Fruit fly (Drosophila melanogaster) whole organism, embryonic: ENCODE data around the gene thoc6.

ENCODE experiments used
- CkIIα-i1 ChIP-seq: fragments of 200-800 bp; sonication (Bioruptor generic); IDR thresholded peaks from 2 replicates; pipeline ENCODE4 v1.3.6; 2022; ENCODE audit warnings: missing biosample characterization, missing genetic modification characterization
- NK7.1 ChIP-seq: fragments of 200-800 bp; sonication (Bioruptor generic); optimal IDR thresholded peaks from 3 replicates; lab custom pipeline; 2016; ENCODE audit warnings: missing biosample characterization, missing genetic modification characterization
- Pdp1 ChIP-seq, 2 experiments: fragments of 200-800 bp; sonication (Bioruptor generic); optimal IDR thresholded peaks; 3 replicates each; lab custom pipeline; 2016; ENCODE audit warnings: missing biosample characterization in 2 of 2, missing genetic modification characterization in 2 of 2, mild to moderate bottlenecking in 1 of 2, moderate library complexity in 1 of 2
- tap ChIP-seq: fragments of 200-800 bp; optimal IDR thresholded peaks from 3 replicates; lab custom pipeline; 2019; ENCODE audit warnings: missing biosample characterization, mild to moderate bottlenecking, missing genetic modification characterization, moderate library complexity

DNA sequence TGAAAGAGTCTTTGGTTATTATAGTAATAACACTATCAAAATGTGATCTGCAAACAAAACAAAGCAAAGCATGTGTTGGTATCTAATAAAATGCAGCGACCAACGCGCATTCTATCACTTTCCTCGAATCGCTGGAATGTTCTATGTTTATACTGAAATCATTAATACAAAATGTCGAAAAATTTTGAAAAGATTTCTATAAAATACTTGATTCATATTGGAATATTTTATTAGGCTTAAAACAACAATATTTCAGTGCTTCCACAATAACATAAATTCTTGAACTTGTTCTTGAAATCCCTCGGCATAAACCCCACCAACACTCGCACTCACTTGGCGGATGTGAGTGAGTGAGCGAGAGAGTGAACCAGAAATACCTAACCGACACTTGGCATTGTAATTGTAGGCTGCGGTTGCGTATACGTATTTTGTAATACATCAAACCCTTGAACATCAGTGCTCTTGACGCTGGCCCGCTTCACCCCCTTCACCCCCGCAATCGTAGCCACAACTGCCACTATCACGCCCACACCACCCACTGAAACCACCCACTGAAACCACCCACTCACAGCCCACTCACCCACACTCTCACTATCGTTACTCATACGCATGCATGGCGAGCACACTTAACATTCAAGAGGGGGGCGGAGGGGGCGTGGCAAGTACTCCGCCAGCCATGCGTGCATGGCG lies 29.6 kb upstream of the thoc6 start:
- TF ChIP-seq NK7.1 (GFP tag; lab: Kevin White, UChicago): no peak
- peak; percentile 30 for TF ChIP-seq tap (tag; lab: Kevin White, UChicago)
- no peak for TF ChIP-seq Pdp1 (GFP tag; optimal IDR thresholded peaks at IDR 0.05; lab: Kevin White, UChicago)
- no peak for TF ChIP-seq CkIIα-i1 (GFP tag; lab: Robert Waterston, UW)
